Fruit fly (Drosophila melanogaster) whole organism: ENCODE data around the gene Gbeta13F.

Experiments used
- CG8478 ChIP-seq: fragments of >200 bp; optimal IDR thresholded peaks from 2 replicates; lab custom pipeline; 2018; ENCODE audit warnings: inconsistent platforms
- Dll ChIP-seq: fragments of >200 bp; optimal IDR thresholded peaks from 2 replicates; lab custom pipeline; 2017
- EcR ChIP-seq, 2 experiments: fragments of >200 bp; optimal IDR thresholded peaks; 2 replicates each; lab custom pipeline; 2017; ENCODE audit warnings: missing biosample characterization in 2 of 2, missing genetic modification characterization in 2 of 2, missing genetic modification reagents in 2 of 2
- pan ChIP-seq: fragments of >200 bp; optimal IDR thresholded peaks from 2 replicates; lab custom pipeline; 2017
- psq ChIP-seq: fragments of >200 bp; optimal IDR thresholded peaks from 2 replicates; lab custom pipeline; 2017
- usp ChIP-seq: fragments of >200 bp; optimal IDR thresholded peaks from 2 replicates; lab custom pipeline; 2017; ENCODE audit warnings: missing biosample characterization, missing genetic modification characterization, mixed read lengths

Gbeta13F gene

dm6 chrX:15891606-15892345 lies 31.9 kb downstream of the Gbeta13F start, which contains the start of gene shi:
Gene shi, plus strand, starts transcription at chrX:15892116.
- TF ChIP-seq Dll (no peak), usp (GFP tag; lab: Kevin White, UChicago) (no peak), psq (lab: Kevin White, UChicago) (no peak), pan (lab: Kevin White, UChicago) (no peak), EcR (GFP tag; optimal IDR thresholded peaks at IDR 0.05; lab: Kevin White, UChicago) (no peak), CG8478 (lab: Kevin White, UChicago) (no peak)

DNA sequence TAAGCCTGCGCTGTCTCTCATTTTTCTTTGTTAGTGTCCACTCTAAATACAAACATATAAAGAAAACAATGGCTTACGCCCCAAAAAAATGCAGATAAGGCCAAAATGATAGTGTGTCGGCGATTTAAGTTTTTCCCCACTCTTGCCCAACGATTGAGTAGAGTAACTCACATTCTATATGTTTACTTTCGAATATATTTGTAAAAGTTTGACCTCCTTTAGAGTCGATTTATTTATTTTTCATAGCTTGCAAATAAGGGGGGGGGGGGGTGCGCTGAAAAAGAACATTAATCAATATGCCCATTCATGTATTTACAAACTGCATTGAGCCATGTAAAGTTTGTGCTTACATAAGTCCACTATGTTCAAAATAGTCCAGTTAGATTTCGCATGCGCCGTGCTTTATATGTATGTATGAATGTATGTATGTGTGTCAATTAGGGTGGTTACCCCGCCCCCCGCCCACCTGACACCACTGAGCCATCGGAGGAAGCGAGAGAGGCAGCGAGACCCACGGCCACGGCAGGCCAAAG lies 33.9 kb downstream of the Gbeta13F start:
- TF ChIP-seq usp (GFP tag; lab: Kevin White, UChicago) (no peak), CG8478 (lab: Kevin White, UChicago) (no peak), EcR (GFP tag; optimal IDR thresholded peaks at IDR 0.05; lab: Kevin White, UChicago) (no peak), Dll (no peak), pan (lab: Kevin White, UChicago) (no peak), psq (lab: Kevin White, UChicago) (no peak)

- no peak for TF ChIP-seq usp (GFP tag; lab: Kevin White, UChicago)
- no peak for TF ChIP-seq pan (lab: Kevin White, UChicago)
- TF ChIP-seq psq (lab: Kevin White, UChicago), result no peak
- no peak for TF ChIP-seq Dll
- no peak for TF ChIP-seq CG8478 (lab: Kevin White, UChicago)
- TF ChIP-seq EcR (GFP tag; optimal IDR thresholded peaks at IDR 0.05; lab: Kevin White, UChicago), result no peak
Observed at dm6 chrX:15909564-15910284, 49.8 kb downstream of the Gbeta13F start, which contains the start of gene CycD. Gene CycD, minus strand, starts transcription at chrX:15909676.

DNA sequence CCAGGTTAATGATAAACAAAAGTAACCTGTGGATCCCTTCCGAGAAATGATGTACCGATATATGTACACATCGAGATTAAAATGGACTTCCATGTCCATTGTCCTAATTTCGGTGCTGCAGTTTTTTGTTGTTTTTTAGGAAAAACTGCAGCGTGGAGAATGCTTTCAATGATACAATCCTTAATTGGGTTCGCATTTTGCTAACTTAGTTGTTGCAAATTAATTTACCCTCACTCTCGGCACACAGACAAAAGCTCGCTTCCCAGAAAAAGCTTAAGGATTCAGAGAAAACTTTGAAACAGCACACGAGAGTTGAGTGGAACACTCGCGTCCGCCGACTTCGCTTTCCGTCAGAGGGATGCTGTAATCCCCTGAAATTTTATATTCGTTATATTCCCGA lies 50.7 kb downstream of the Gbeta13F start, which contains the start of gene Lrp4:
Lrp4 (plus strand) TSS at position 301 of the 400 bp plus-strand sequence.
- TF ChIP-seq EcR (GFP tag; optimal IDR thresholded peaks at IDR 0.05; lab: Kevin White, UChicago), result no peak
- no peak for TF ChIP-seq CG8478 (lab: Kevin White, UChicago)
- TF ChIP-seq Dll, result no peak
- TF ChIP-seq psq (lab: Kevin White, UChicago), result no peak
- no peak for TF ChIP-seq pan (lab: Kevin White, UChicago)
- TF ChIP-seq usp (GFP tag; lab: Kevin White, UChicago), result no peak
